Worm (Caenorhabditis elegans) whole organism, early embryonic: ENCODE data around the gene F59A7.11.

Source experiments
- B0310.2 ChIP-seq: sonication (generic microtip); optimal IDR thresholded peaks from 2 replicates; lab custom pipeline; 2016; ENCODE audit warnings: mild to moderate bottlenecking, missing genetic modification characterization, missing compliant biosample characterization
- F13C5.2 ChIP-seq: sonication (generic microtip); optimal IDR thresholded peaks from 2 replicates; lab custom pipeline; 2017; ENCODE audit warnings: mild to moderate bottlenecking, missing genetic modification characterization, inconsistent platforms, missing compliant biosample characterization
- ama-1 ChIP-seq: fragments of 150-350 bp; optimal IDR thresholded peaks from 2 replicates; lab custom pipeline; 2014
- ceh-36 ChIP-seq: sonication (generic microtip); optimal IDR thresholded peaks from 2 replicates; lab custom pipeline; 2016; ENCODE audit warnings: missing genetic modification characterization, inconsistent platforms, missing compliant biosample characterization
- ets-7 ChIP-seq: sonication (generic microtip); optimal IDR thresholded peaks from 2 replicates; lab custom pipeline; 2016; ENCODE audit warnings: missing genotype, missing genetic modification characterization, missing compliant biosample characterization
- flt-1 ChIP-seq: fragments of 200-800 bp; sonication (Bioruptor generic); IDR thresholded peaks from 2 replicates; pipeline ENCODE4 v1.3.6; 2022; ENCODE audit warnings: missing genetic modification characterization, missing compliant biosample characterization
- hmg-4 ChIP-seq: fragments of 200-800 bp; sonication (Bioruptor generic); optimal IDR thresholded peaks from 2 replicates; lab custom pipeline; 2018; ENCODE audit warnings: mild to moderate bottlenecking, missing genetic modification characterization, missing compliant biosample characterization
- pes-1 ChIP-seq: fragments of 200-800 bp; sonication (Bioruptor generic); IDR thresholded peaks from 2 replicates; pipeline ENCODE4 v1.3.6; 2022; ENCODE audit warnings: missing genetic modification reagents, missing genetic modification characterization, missing compliant biosample characterization
- scrt-1 ChIP-seq: fragments of 200-800 bp; sonication (Bioruptor generic); IDR thresholded peaks from 2 replicates; pipeline ENCODE4 v1.3.6; 2022; ENCODE audit warnings: missing genetic modification characterization, missing compliant biosample characterization
- sea-1 ChIP-seq: fragments of 200-800 bp; sonication (Bioruptor generic); conservative IDR thresholded peaks from 2 replicates; pipeline ENCODE4 v1.3.6; 2022; ENCODE audit warnings: missing genetic modification characterization, missing compliant biosample characterization
- tbx-11 ChIP-seq: fragments of 200-800 bp; sonication (Bioruptor generic); IDR thresholded peaks from 2 replicates; pipeline ENCODE4 v1.3.6; 2022; ENCODE audit warnings: missing genetic modification characterization, missing compliant biosample characterization
- tbx-37 ChIP-seq: fragments of 200-800 bp; sonication (Bioruptor generic); conservative IDR thresholded peaks from 2 replicates; pipeline ENCODE4 v1.3.6; 2022; ENCODE audit warnings: missing genetic modification reagents, missing genetic modification characterization, missing compliant biosample characterization
- tra-4 ChIP-seq: sonication (generic microtip); optimal IDR thresholded peaks from 2 replicates; lab custom pipeline; 2017; ENCODE audit warnings: missing genetic modification characterization, missing compliant biosample characterization

ce11 chrV:2045956-2046355 lies 32.2 kb upstream of the F59A7.11 start, which contains the start of gene Y40B10A.5:
- TF ChIP-seq pes-1 (GFP tag; lab: Robert Waterston, UW) (no peak), ceh-36 (tag; lab: Kevin White, UChicago) (no peak), ama-1 (lab: Kevin White, UChicago) (no peak), flt-1 (no peak), hmg-4 (GFP tag; lab: Kevin White, UChicago) (no peak), tra-4 (tag; lab: Kevin White, UChicago) (no peak), F13C5.2 (no peak), scrt-1 (no peak), tbx-37 (GFP tag; lab: Robert Waterston, UW) (no peak), B0310.2 (no peak), tbx-11 (no peak), ets-7 (tag; lab: Kevin White, UChicago) (no peak), sea-1 (GFP tag; lab: Robert Waterston, UW) (no peak)
